Fruit fly (Drosophila melanogaster) Kc167 (cell line): Measurements from ENCODE around the gene ND-39.

Experiments
- h ChIP-seq: fragments of >200 bp; optimal IDR thresholded peaks from 3 replicates; lab custom pipeline; 2018; ENCODE audit warnings: missing external identifiers
- ttk ChIP-seq: sonication (Bioruptor generic); optimal IDR thresholded peaks from 2 replicates; lab custom pipeline; 2017; ENCODE audit warnings: missing external identifiers

dm6 chr3L:20444815-20445519 is 46.9 kb upstream of the ND-39 start:
- TF ChIP-seq h (lab: Kevin White, UChicago) (no peak), ttk (no peak)
